Fruit fly (Drosophila melanogaster): ENCODE results near the gene tkv.

dm6 chr2L:5228581-5229077 is 42.6 kb downstream of the tkv start:
- TF ChIP-seq CTCF (optimal IDR thresholded peaks at IDR 0.05) (no peak), CG8478 (optimal IDR thresholded peaks at IDR 0.05) (no peak)

All from S2 (cell line).